Fruit fly (Drosophila melanogaster): ENCODE measurements around the gene CG4594.

DNA sequence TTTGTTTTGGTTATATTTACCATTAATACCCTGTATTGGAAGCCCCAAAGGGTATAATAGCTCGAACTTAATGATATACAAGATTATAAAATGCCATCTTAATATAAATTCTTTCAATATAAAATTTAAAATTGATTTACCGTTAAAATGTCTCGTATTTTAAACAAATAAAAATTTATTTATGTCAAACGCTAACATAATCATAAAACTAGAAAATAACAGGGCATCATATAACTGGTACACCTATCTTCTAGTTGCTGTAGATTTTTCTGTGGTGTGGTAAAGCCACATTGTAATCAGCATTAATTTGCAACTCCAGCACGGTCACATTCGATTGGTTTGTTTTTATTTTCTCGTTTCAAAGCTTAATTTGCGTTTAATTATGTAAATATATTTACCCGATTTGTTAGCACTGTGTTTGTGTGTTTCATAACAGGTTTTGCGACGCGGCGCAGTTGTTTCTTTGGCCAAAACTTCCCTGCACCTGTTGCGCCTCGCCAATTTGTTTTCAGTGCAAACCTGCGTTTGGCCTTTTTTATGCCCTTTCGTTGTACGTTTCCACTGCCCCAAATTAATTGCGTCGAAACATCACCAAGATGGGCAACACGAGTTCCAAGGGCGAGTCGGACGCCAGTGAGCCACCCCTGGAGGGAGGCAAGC lies 37.2 kb downstream of the CG4594 start, which contains the start of the genes CG4658 and CG5846:
- no peak for TF ChIP-seq CG8478 (optimal IDR thresholded peaks at IDR 0.05)
- no peak for TF ChIP-seq CTCF (optimal IDR thresholded peaks at IDR 0.05)

All from S2 (cell line).